Worm (Caenorhabditis elegans) whole organism, L4/young adult: ENCODE data around the gene lin-3.

Experiments
- W03F9.2 ChIP-seq: fragments of 150-350 bp; optimal IDR thresholded peaks from 2 replicates; lab custom pipeline; 2014; ENCODE audit warnings: missing biosample characterization, missing genetic modification characterization
- him-1 ChIP-seq: sonication (generic microtip); optimal IDR thresholded peaks from 2 replicates; lab custom pipeline; 2016; ENCODE audit warnings: missing genotype, missing genetic modification reagents, missing genetic modification characterization, missing compliant biosample characterization

DNA sequence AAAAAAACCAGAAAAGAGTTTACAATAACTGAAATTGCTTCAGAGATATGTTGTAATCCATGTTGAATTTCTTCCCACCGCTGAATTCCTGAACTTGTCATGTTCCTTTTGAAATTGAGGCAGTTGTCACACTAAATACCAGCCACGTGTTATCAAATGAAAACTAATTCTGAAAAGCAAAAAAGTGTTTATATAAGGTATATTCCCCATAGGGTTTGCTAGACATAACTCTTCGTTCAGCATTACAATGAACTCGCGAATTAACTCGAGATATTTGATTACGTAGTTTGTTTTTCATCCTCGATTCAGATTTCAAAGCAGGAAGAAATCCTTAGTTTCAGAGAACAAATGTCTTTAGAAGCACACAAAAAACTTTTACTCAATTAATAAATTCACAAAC, 46.2 kb downstream of the lin-3 start, which contains the start of gene str-3:
- TF ChIP-seq him-1 = no peak
- TF ChIP-seq W03F9.2 (tag; lab: Kevin White, UChicago) = no peak
